Worm (Caenorhabditis elegans): ENCODE measurements around the gene F35A5.5.

Gene F35A5.5

ce11 chrX:3751370-3751769 is 44.2 kb downstream of the F35A5.5 start:
- TF ChIP-seq flt-1 (GFP tag; IDR thresholded peaks at IDR 0.05) = no peak
- TF ChIP-seq med-1 (GFP tag; optimal IDR thresholded peaks at IDR 0.05; ENCODE audit: insufficient read depth) = no peak
- no peak for TF ChIP-seq T22C8.4 (GFP tag; IDR thresholded peaks at IDR 0.05)
- no peak for TF ChIP-seq ref-1 (GFP tag; conservative IDR thresholded peaks at IDR 0.05)
- TF ChIP-seq klf-2 (GFP tag; conservative IDR thresholded peaks at IDR 0.05) = no peak
- no peak for TF ChIP-seq ztf-29 (GFP tag; IDR thresholded peaks at IDR 0.05)
- TF ChIP-seq tab-1 (GFP tag; IDR thresholded peaks at IDR 0.05) = no peak
- no peak for TF ChIP-seq ztf-23 (GFP tag; IDR thresholded peaks at IDR 0.05)
- TF ChIP-seq cog-1 (tag; optimal IDR thresholded peaks at IDR 0.05) = no peak
